Fruit fly (Drosophila melanogaster): ENCODE results near the gene Rpt3.

dm6 chrX:11095276-11095675, 29.6 kb upstream of the Rpt3 start:
- no peak for TF ChIP-seq CG5180 (GFP tag; optimal IDR thresholded peaks at IDR 0.05)
- TF ChIP-seq repo (GFP tag; optimal IDR thresholded peaks at IDR 0.05) = no peak
- TF ChIP-seq gcm2 (GFP tag; optimal IDR thresholded peaks at IDR 0.05) = no peak
- no peak for TF ChIP-seq CG15514 (GFP tag; optimal IDR thresholded peaks at IDR 0.05)
- no peak for TF ChIP-seq CG7987 (GFP tag; optimal IDR thresholded peaks at IDR 0.05)
- no peak for TF ChIP-seq Doc3 (GFP tag; IDR thresholded peaks at IDR 0.05; ENCODE audit: partially characterized antibody)
- no peak for TF ChIP-seq knrl (GFP tag; IDR thresholded peaks at IDR 0.05; ENCODE audit: partially characterized antibody)
